Worm (Caenorhabditis elegans) whole organism, L1 larva: ENCODE data around the gene R08C7.12.

Source experiments
- C04F5.9 ChIP-seq: sonication (generic microtip); optimal IDR thresholded peaks from 2 replicates; lab custom pipeline; 2016; ENCODE audit warnings: missing genetic modification characterization, missing compliant biosample characterization
- aha-1 ChIP-seq: fragments of 150-350 bp; optimal IDR thresholded peaks from 2 replicates; lab custom pipeline; 2014; ENCODE audit warnings: missing biosample characterization, missing genetic modification characterization
- aly-2 ChIP-seq: fragments of 150-350 bp; optimal IDR thresholded peaks from 2 replicates; lab custom pipeline; 2014; ENCODE audit warnings: missing biosample characterization, missing genetic modification characterization
- ama-1 ChIP-seq: fragments of 150-350 bp; optimal IDR thresholded peaks from 2 replicates; lab custom pipeline; 2014
- ceh-90 ChIP-seq: sonication (generic microtip); optimal IDR thresholded peaks from 2 replicates; lab custom pipeline; 2016; ENCODE audit warnings: missing genetic modification characterization, missing compliant biosample characterization
- nhr-11 ChIP-seq: fragments of 150-350 bp; optimal IDR thresholded peaks from 2 replicates; lab custom pipeline; 2014; ENCODE audit warnings: missing biosample characterization, missing genetic modification characterization
- pag-3 ChIP-seq: sonication (generic microtip); optimal IDR thresholded peaks from 2 replicates; lab custom pipeline; 2017; ENCODE audit warnings: missing genetic modification characterization, mild to moderate bottlenecking, missing compliant biosample characterization, antibody characterized with exemption, borderline replicate concordance; ENCODE audit not compliant: insufficient read depth
- pqm-1 ChIP-seq: sonication (generic microtip); optimal IDR thresholded peaks from 3 replicates; lab custom pipeline; 2017; ENCODE audit warnings: missing biosample characterization, missing genetic modification characterization
- skn-1 ChIP-seq: fragments of 150-350 bp; optimal IDR thresholded peaks from 2 replicates; lab custom pipeline; 2014; ENCODE audit warnings: missing biosample characterization, missing genetic modification characterization
- snpc-4 ChIP-seq: fragments of 150-350 bp; optimal IDR thresholded peaks from 2 replicates; lab custom pipeline; 2014; ENCODE audit warnings: missing biosample characterization, missing genetic modification characterization
- unc-62 ChIP-seq: fragments of 150-350 bp; optimal IDR thresholded peaks from 2 replicates; lab custom pipeline; 2014; ENCODE audit warnings: missing biosample characterization, missing genetic modification reagents, missing genetic modification characterization
- zag-1 ChIP-seq: fragments of 150-350 bp; optimal IDR thresholded peaks from 2 replicates; lab custom pipeline; 2014; ENCODE audit warnings: missing biosample characterization, missing genetic modification characterization
- ztf-11 ChIP-seq, 2 experiments: sonication (generic microtip); optimal IDR thresholded peaks; 2 replicates each; lab custom pipeline; 2016 to 2017; ENCODE audit warnings: missing genetic modification characterization in 2 of 2, missing biosample characterization in 1 of 2, missing compliant biosample characterization in 1 of 2

- TF ChIP-seq pqm-1 (tag; lab: Kevin White, UChicago) (peak; percentile 48), ztf-11 (tag; optimal IDR thresholded peaks at IDR 0.05; lab: Kevin White, UChicago) (no peak), aly-2 (tag; lab: Kevin White, UChicago) (no peak), unc-62 (no peak), nhr-11 (tag; lab: Kevin White, UChicago) (no peak), C04F5.9 (no peak), skn-1 (no peak), snpc-4 (tag; lab: Kevin White, UChicago) (no peak), zag-1 (tag; lab: Kevin White, UChicago) (no peak), pag-3 (tag; lab: Kevin White, UChicago) (no peak), aha-1 (tag; lab: Kevin White, UChicago) (no peak), ama-1 (lab: Kevin White, UChicago) (no peak), ceh-90 (no peak)
Observed at ce11 chrIV:4486738-4487137, 37.2 kb downstream of the R08C7.12 start, which contains the start of gene trx-3.
